Fruit fly (Drosophila melanogaster): ENCODE data around the gene CG11373.

CG11373 gene

dm6 chr3R:6007123-6008000, 46.6 kb upstream of the CG11373 start (continued):
- TF ChIP-seq sd (tag; optimal IDR thresholded peaks at IDR 0.05) (peak; percentile 98), MTF-1 (GFP tag; optimal IDR thresholded peaks at IDR 0.05; ENCODE audit: borderline replicate concordance) (peak; percentile 33), Jarid2 (GFP tag; optimal IDR thresholded peaks at IDR 0.05) (no peak), MBD-R2 (GFP tag; IDR thresholded peaks at IDR 0.05) (peak; percentile 27; the same call in 1 of the 2 replicates), Neu2 (GFP tag; optimal IDR thresholded peaks at IDR 0.05; ENCODE audit: borderline replicate concordance) (no peak), zf30C (GFP tag; optimal IDR thresholded peaks at IDR 0.05) (no peak), Ets65A (GFP tag) (no peak), Hr78 (GFP tag; optimal IDR thresholded peaks at IDR 0.05) (no peak), twi (tag; optimal IDR thresholded peaks at IDR 0.05) (peak; percentile 49), CG12155 (GFP tag; optimal IDR thresholded peaks at IDR 0.05) (no peak), Hr51 (GFP tag; optimal IDR thresholded peaks at IDR 0.05) (no peak), D19B (GFP tag; optimal IDR thresholded peaks at IDR 0.05) (no peak), Sin3A (optimal IDR thresholded peaks at IDR 0.05) (no peak), CG17361 (GFP tag; IDR thresholded peaks at IDR 0.05) (peak; percentile 40; the same call in 1 of the 3 replicates), Gug (GFP tag; IDR thresholded peaks at IDR 0.05) (no peak), danr (GFP tag; IDR thresholded peaks at IDR 0.05) (no peak), rib (GFP tag; IDR thresholded peaks at IDR 0.05) (peak; percentile 64), amos (GFP tag; IDR thresholded peaks at IDR 0.05; ENCODE audit: partially characterized antibody) (peak; percentile 26; the same call in 1 of the 2 replicates), nerfin-2 (GFP tag; IDR thresholded peaks at IDR 0.05; ENCODE audit: partially characterized antibody) (no peak), CG18599 (GFP tag; optimal IDR thresholded peaks at IDR 0.05) (peak; percentile 59), Six4 (GFP tag; optimal IDR thresholded peaks at IDR 0.05) (no peak), CG11723 (GFP tag; optimal IDR thresholded peaks at IDR 0.05) (no peak), CG42726 (GFP tag; IDR thresholded peaks at IDR 0.05; ENCODE audit: partially characterized antibody) (no peak), cato (GFP tag; optimal IDR thresholded peaks at IDR 0.05; ENCODE audit: borderline replicate concordance) (no peak), ind (GFP tag; optimal IDR thresholded peaks at IDR 0.05) (no peak), bab2 (GFP tag; optimal IDR thresholded peaks at IDR 0.05) (no peak), Meics (GFP tag; optimal IDR thresholded peaks at IDR 0.05) (peak; percentile 4), CG31388 (GFP tag; optimal IDR thresholded peaks at IDR 0.05) (no peak), ken (GFP tag; IDR thresholded peaks at IDR 0.05) (peak; percentile 38; the same call in 1 of the 3 replicates), lola (GFP tag; optimal IDR thresholded peaks at IDR 0.05) (no peak), bbx (GFP tag; IDR thresholded peaks at IDR 0.05; ENCODE audit: partially characterized antibody) (peak; percentile 40; the same call in 1 of the 2 replicates), eve (GFP tag; optimal IDR thresholded peaks at IDR 0.05) (no peak), BEAF-32 (GFP tag; optimal IDR thresholded peaks at IDR 0.05) (peak; percentile 49), CG6654 (GFP tag; optimal IDR thresholded peaks at IDR 0.05) (no peak), unpg (GFP tag; optimal IDR thresholded peaks at IDR 0.05) (no peak), CG13123 (GFP tag; optimal IDR thresholded peaks at IDR 0.05) (no peak), PHDP (tag; optimal IDR thresholded peaks at IDR 0.05) (no peak), caup (GFP tag; optimal IDR thresholded peaks at IDR 0.05; ENCODE audit: severe bottlenecking) (peak; percentile 28), CG15073 (GFP tag; optimal IDR thresholded peaks at IDR 0.05) (no peak), CG11695 (GFP tag; IDR thresholded peaks at IDR 0.05) (no peak), Hsf (GFP tag; optimal IDR thresholded peaks at IDR 0.05) (peak; percentile 8), Ravus (GFP tag; IDR thresholded peaks at IDR 0.05) (no peak), CG12071 (GFP tag; optimal IDR thresholded peaks at IDR 0.05) (no peak), gsb-n (tag; optimal IDR thresholded peaks at IDR 0.05) (no peak), Adf1 (GFP tag; IDR thresholded peaks at IDR 0.05) (peak; percentile 43; the same call in 1 of the 2 replicates), zen (tag; optimal IDR thresholded peaks at IDR 0.05) (peak; percentile 40), CG32772 (GFP tag; IDR thresholded peaks at IDR 0.05) (peak; percentile 83), br (optimal IDR thresholded peaks at IDR 0.05) (no peak)

Measured in whole organism, embryonic.